Worm (Caenorhabditis elegans) whole organism, L2 larva: ENCODE measurements around the gene srj-52.

Experiments
- F13H6.1 ChIP-seq: sonication (generic microtip); optimal IDR thresholded peaks from 2 replicates; lab custom pipeline; 2016; ENCODE audit warnings: missing genetic modification characterization, missing compliant biosample characterization
- R02D3.7 ChIP-seq: fragments of 150-350 bp; optimal IDR thresholded peaks from 2 replicates; lab custom pipeline; 2014; ENCODE audit warnings: missing biosample characterization, missing genetic modification characterization
- Y55F3AM.14 ChIP-seq: fragments of 200-800 bp; sonication (Bioruptor generic); optimal IDR thresholded peaks from 2 replicates; lab custom pipeline; 2018; ENCODE audit warnings: mild to moderate bottlenecking, missing genetic modification characterization, missing compliant biosample characterization
- alr-1 ChIP-seq: fragments of 150-350 bp; optimal IDR thresholded peaks from 2 replicates; lab custom pipeline; 2014; ENCODE audit warnings: missing biosample characterization, missing genetic modification characterization
- ama-1 ChIP-seq: fragments of 150-350 bp; optimal IDR thresholded peaks from 2 replicates; lab custom pipeline; 2018; ENCODE audit warnings: inconsistent platforms
- blmp-1 ChIP-seq: sonication (generic microtip); optimal IDR thresholded peaks from 2 replicates; lab custom pipeline; 2017; ENCODE audit warnings: missing genetic modification characterization, mild to moderate bottlenecking, missing compliant biosample characterization, antibody characterized with exemption, moderate library complexity; ENCODE audit not compliant: insufficient read depth
- ceh-82 ChIP-seq: fragments of 150-350 bp; optimal IDR thresholded peaks from 2 replicates; lab custom pipeline; 2014; ENCODE audit warnings: missing biosample characterization, missing genetic modification characterization
- dmd-4 ChIP-seq: sonication (generic microtip); optimal IDR thresholded peaks from 2 replicates; lab custom pipeline; 2017; ENCODE audit warnings: missing biosample characterization, missing genetic modification characterization
- egl-27 ChIP-seq: sonication (generic microtip); optimal IDR thresholded peaks from 3 replicates; lab custom pipeline; 2017; ENCODE audit warnings: missing biosample characterization, missing genetic modification reagents, missing genetic modification characterization
- elt-1 ChIP-seq: fragments of 150-350 bp; optimal IDR thresholded peaks from 2 replicates; lab custom pipeline; 2014; ENCODE audit warnings: missing biosample characterization, missing genetic modification characterization
- elt-3 ChIP-seq: sonication (generic microtip); optimal IDR thresholded peaks from 2 replicates; lab custom pipeline; 2017; ENCODE audit warnings: missing biosample characterization, missing genetic modification characterization
- fos-1 ChIP-seq: fragments of 150-350 bp; optimal IDR thresholded peaks from 2 replicates; lab custom pipeline; 2014; ENCODE audit warnings: missing biosample characterization, missing genetic modification characterization
- lin-11 ChIP-seq: fragments of 150-350 bp; sonication (generic microtip); optimal IDR thresholded peaks from 2 replicates; lab custom pipeline; 2014; ENCODE audit warnings: missing biosample characterization, missing genetic modification characterization, inconsistent platforms, mixed read lengths
- lin-13 ChIP-seq: fragments of 150-350 bp; optimal IDR thresholded peaks from 2 replicates; lab custom pipeline; 2014; ENCODE audit warnings: missing biosample characterization, missing genetic modification reagents, missing genetic modification characterization
- lin-39 ChIP-seq: fragments of 150-350 bp; optimal IDR thresholded peaks from 2 replicates; lab custom pipeline; 2014; ENCODE audit warnings: missing biosample characterization, missing genetic modification reagents, missing genetic modification characterization
- lsy-2 ChIP-seq, 2 experiments: fragments of 150-350 bp in 1 of 2; sonication (generic microtip) in 1 of 2; optimal IDR thresholded peaks; 2 replicates each; lab custom pipeline; 2014 to 2017; ENCODE audit warnings: missing biosample characterization in 2 of 2, missing genetic modification characterization in 2 of 2
- mbf-1 ChIP-seq: sonication (generic microtip); optimal IDR thresholded peaks from 2 replicates; lab custom pipeline; 2017; ENCODE audit warnings: missing biosample characterization, missing genetic modification characterization
- nhr-10 ChIP-seq: sonication (generic microtip); optimal IDR thresholded peaks from 2 replicates; lab custom pipeline; 2017; ENCODE audit warnings: missing biosample characterization, missing genetic modification characterization
- nhr-11 ChIP-seq: fragments of 150-350 bp; optimal IDR thresholded peaks from 2 replicates; lab custom pipeline; 2014; ENCODE audit warnings: missing biosample characterization, missing genetic modification characterization
- nhr-12 ChIP-seq: fragments of 150-350 bp; optimal IDR thresholded peaks from 2 replicates; lab custom pipeline; 2014; ENCODE audit warnings: missing biosample characterization, missing genetic modification characterization
- nhr-129 ChIP-seq: fragments of 150-350 bp; optimal IDR thresholded peaks from 2 replicates; lab custom pipeline; 2014; ENCODE audit warnings: missing biosample characterization, missing genetic modification characterization
- nhr-23 ChIP-seq: fragments of 150-350 bp; optimal IDR thresholded peaks from 2 replicates; lab custom pipeline; 2014; ENCODE audit warnings: missing biosample characterization, missing genetic modification reagents, missing genetic modification characterization
- nhr-25 ChIP-seq: fragments of 150-350 bp; sonication (generic microtip); optimal IDR thresholded peaks from 3 replicates; lab custom pipeline; 2014; ENCODE audit warnings: missing biosample characterization, missing genetic modification characterization
- nhr-77 ChIP-seq: fragments of 150-350 bp; optimal IDR thresholded peaks from 2 replicates; lab custom pipeline; 2014; ENCODE audit warnings: missing biosample characterization, missing genetic modification characterization
- peb-1 ChIP-seq: fragments of 150-350 bp; optimal IDR thresholded peaks from 2 replicates; lab custom pipeline; 2014; ENCODE audit warnings: missing biosample characterization, missing genetic modification characterization
- skn-1 ChIP-seq: sonication (generic microtip); optimal IDR thresholded peaks from 2 replicates; lab custom pipeline; 2017; ENCODE audit warnings: missing biosample characterization, missing genetic modification characterization
- snpc-4 ChIP-seq: fragments of 150-350 bp; optimal IDR thresholded peaks from 2 replicates; lab custom pipeline; 2014; ENCODE audit warnings: missing biosample characterization, missing genetic modification characterization
- unc-39 ChIP-seq: fragments of 150-350 bp; optimal IDR thresholded peaks from 2 replicates; lab custom pipeline; 2014; ENCODE audit warnings: missing biosample characterization, missing genetic modification characterization
- unc-55 ChIP-seq: fragments of 150-350 bp; sonication (generic microtip); optimal IDR thresholded peaks from 3 replicates; lab custom pipeline; 2014; ENCODE audit warnings: missing biosample characterization, missing genetic modification reagents, missing genetic modification characterization
- unc-62 ChIP-seq: fragments of 150-350 bp; optimal IDR thresholded peaks from 2 replicates; lab custom pipeline; 2014; ENCODE audit warnings: missing biosample characterization, missing genetic modification reagents, missing genetic modification characterization
- zag-1 ChIP-seq: fragments of 150-350 bp; optimal IDR thresholded peaks from 2 replicates; lab custom pipeline; 2014; ENCODE audit warnings: missing biosample characterization, missing genetic modification characterization
- ztf-11 ChIP-seq: sonication (generic microtip); optimal IDR thresholded peaks from 2 replicates; lab custom pipeline; 2017; ENCODE audit warnings: missing biosample characterization, missing genetic modification characterization

The srj-52 gene

DNA sequence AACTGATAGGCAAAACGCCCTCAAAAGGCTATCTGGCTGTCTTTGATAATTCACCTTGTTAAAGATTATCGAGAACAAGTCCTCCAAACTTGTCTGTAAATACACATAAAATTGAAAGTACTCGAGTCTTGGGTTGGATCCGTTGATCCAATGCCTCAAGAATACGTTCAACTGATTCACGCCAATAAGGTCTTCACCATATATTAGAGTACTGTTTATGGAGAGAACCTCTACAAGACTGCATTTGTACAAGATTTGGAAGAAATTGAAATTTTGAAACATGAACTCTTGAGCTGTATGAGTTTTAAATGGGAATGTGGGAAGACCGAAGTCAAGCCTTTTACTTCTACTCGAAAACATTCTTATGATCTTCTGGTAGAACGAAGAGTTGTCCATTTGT, 27.1 kb upstream of the srj-52 start:
- TF ChIP-seq ztf-11 (tag; lab: Kevin White, UChicago), result no peak
- TF ChIP-seq lsy-2 (tag; optimal IDR thresholded peaks at IDR 0.05; lab: Kevin White, UChicago), result no peak
- TF ChIP-seq elt-3 (tag; lab: Kevin White, UChicago), result no peak
- no peak for TF ChIP-seq ceh-82
- no peak for TF ChIP-seq F13H6.1 (tag; lab: Kevin White, UChicago)

DNA sequence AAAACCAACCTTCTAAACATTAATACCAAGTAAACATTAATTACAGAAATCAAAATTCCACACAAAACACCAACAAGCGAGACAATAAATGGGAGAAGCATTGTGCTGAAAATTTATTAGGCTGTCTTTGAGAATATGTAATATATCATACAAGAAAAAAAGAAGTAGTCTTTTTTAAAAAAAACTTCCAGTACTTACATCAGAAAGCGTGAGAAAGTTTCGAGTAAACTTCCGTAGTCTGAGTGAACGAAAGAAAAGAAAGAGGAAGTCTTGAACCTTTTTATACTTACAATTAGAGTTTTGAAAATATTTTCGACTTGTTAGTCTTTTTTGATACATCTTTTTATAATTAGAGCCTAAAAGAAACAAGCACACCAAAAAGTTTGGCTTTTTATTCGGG, 23.9 kb upstream of the srj-52 start, which contains the start of gene srbc-40:
srbc-40 (minus strand) TSS at position 101 of the 400 bp plus-strand sequence.
- TF ChIP-seq unc-62 (no peak), nhr-23 (tag; lab: Kevin White, UChicago) (no peak), ama-1 (lab: Kevin White, UChicago) (no peak), R02D3.7 (tag; lab: Kevin White, UChicago) (no peak), Y55F3AM.14 (GFP tag; lab: Kevin White, UChicago) (no peak), ceh-82 (no peak), fos-1 (no peak), lin-39 (tag; lab: Kevin White, UChicago) (no peak), mbf-1 (tag; lab: Kevin White, UChicago) (no peak), nhr-11 (tag; lab: Kevin White, UChicago) (no peak), nhr-25 (no peak), nhr-129 (tag; lab: Kevin White, UChicago) (no peak), dmd-4 (tag; lab: Kevin White, UChicago) (no peak), elt-1 (tag; lab: Kevin White, UChicago) (no peak), lin-11 (tag; lab: Kevin White, UChicago) (no peak), skn-1 (tag; lab: Kevin White, UChicago) (no peak), zag-1 (no peak)

DNA sequence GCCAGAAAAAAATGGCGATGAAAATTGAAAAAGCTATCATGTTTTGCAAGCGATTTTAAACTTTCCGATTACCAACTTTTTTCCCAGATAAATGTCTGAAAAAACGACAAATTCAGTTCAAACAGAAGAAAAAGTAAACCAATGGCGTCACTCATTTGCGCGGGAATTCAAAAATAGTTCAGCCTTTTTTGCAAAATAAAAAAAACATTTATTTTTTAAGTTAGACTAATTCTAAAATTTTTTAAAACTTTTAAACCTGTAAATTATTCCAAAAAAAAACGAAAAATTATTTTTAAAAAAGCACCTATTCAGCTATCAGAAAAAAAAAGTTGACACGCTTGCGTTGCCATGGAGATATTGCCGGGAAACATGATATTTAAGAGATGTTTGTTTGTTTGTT, 17.1 kb upstream of the srj-52 start, which contains the start of gene cyp-33C11:
cyp-33C11 (minus strand) TSS at position 101 of the 400 bp plus-strand sequence.
- TF ChIP-seq fos-1 (no peak), F13H6.1 (tag; lab: Kevin White, UChicago) (no peak), nhr-25 (no peak), alr-1 (no peak), lin-11 (tag; lab: Kevin White, UChicago) (no peak), lin-13 (no peak)

DNA sequence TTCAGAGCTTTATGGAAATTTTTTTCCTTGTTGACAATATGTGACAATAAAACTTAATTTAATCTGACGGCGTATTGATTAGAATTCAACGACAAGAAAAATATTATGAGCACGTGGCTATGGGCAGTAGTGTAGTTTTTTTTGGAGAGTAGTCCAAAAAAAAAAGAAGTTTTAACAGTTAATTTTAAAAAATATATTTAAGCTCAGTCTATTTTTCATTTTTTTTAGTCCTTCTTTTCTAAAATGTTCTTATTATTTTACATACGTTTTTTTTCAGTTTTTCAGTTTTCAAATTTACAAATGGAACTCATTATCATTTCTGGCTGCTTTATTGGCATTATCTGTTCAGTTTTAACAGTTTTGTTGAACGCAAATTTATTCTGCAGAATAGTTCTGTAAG, 13.0 kb upstream of the srj-52 start, which contains the start of gene srbc-39:
srbc-39 (plus strand) TSS at position 301 of the 400 bp plus-strand sequence.
- TF ChIP-seq egl-27 (no peak), zag-1 (no peak), fos-1 (no peak), nhr-10 (tag; lab: Kevin White, UChicago) (no peak), snpc-4 (no peak), blmp-1 (tag; lab: Kevin White, UChicago) (no peak), lin-11 (tag; lab: Kevin White, UChicago) (no peak), nhr-25 (no peak), unc-39 (tag; lab: Kevin White, UChicago) (no peak), nhr-12 (tag; lab: Kevin White, UChicago) (no peak), unc-55 (GFP tag; lab: Kevin White, UChicago) (no peak), ztf-11 (tag; lab: Kevin White, UChicago) (no peak), mbf-1 (tag; lab: Kevin White, UChicago) (no peak), skn-1 (tag; lab: Kevin White, UChicago) (no peak), dmd-4 (tag; lab: Kevin White, UChicago) (no peak), Y55F3AM.14 (GFP tag; lab: Kevin White, UChicago) (no peak)

DNA sequence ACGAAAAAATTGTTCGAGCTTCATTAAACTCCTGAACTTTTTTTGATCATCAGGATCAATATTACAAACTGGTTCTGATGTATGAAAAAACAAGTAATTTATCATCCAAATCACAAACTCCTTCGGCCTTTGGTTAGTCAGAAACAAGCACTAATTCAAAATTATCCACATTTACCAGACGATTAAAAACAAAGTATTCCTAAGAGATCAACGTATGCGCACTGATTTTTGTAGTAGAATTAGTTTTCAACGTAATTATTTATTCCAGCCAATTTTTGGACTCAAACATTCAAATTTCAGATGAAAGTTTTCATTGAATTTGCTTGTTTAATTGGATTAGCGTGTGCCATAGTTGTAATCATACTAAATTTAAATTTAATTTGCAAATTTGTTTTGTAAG, 11.1 kb upstream of the srj-52 start, which contains the start of gene srbc-38:
srbc-38 (plus strand) TSS at position 301 of the 400 bp plus-strand sequence.
- TF ChIP-seq nhr-77 (no peak), peb-1 (tag; lab: Kevin White, UChicago) (no peak), unc-62 (no peak)

ce11 chrV:702260-702659, 6.4 kb upstream of the srj-52 start, which contains the start of gene srbc-37:
srbc-37 (plus strand) TSS chrV:702560.
- no peak for TF ChIP-seq lsy-2 (tag; optimal IDR thresholded peaks at IDR 0.05; lab: Kevin White, UChicago)
